Fruit fly (Drosophila melanogaster) whole organism, embryonic: ENCODE data around the gene CG15196.
A peak's percentile ranks its signal among the peaks of the same experiment; 100 is the strongest.

Source experiments
- Ada2b ChIP-seq: fragments of 200-800 bp; sonication (Bioruptor generic); IDR thresholded peaks from 2 replicates; pipeline ENCODE4 v1.3.6; 2022; ENCODE audit warnings: missing biosample characterization, missing genetic modification characterization
- Awh ChIP-seq: fragments of 200-800 bp; sonication (Bioruptor generic); IDR thresholded peaks from 2 replicates; pipeline ENCODE4, ENCODE4 v1.3.6; 2022; ENCODE audit warnings: missing biosample characterization, missing genetic modification characterization
- C15 ChIP-seq: fragments of 200-800 bp; sonication (Bioruptor generic); IDR thresholded peaks from 3 replicates; pipeline ENCODE4 v1.3.6; 2022; ENCODE audit warnings: missing biosample characterization, missing genetic modification characterization
- CG10147 ChIP-seq: fragments of 200-800 bp; sonication (Bioruptor generic); optimal IDR thresholded peaks from 2 replicates; lab custom pipeline; 2019; ENCODE audit warnings: missing biosample characterization, mild to moderate bottlenecking, missing genetic modification characterization, moderate library complexity
- CG10321 ChIP-seq: fragments of 200-800 bp; sonication (Bioruptor generic); IDR thresholded peaks from 2 replicates; pipeline ENCODE4 v1.3.6; 2022; ENCODE audit warnings: missing biosample characterization, missing genetic modification characterization
- CG11696 ChIP-seq: fragments of 200-800 bp; sonication (Bioruptor generic); IDR thresholded peaks from 2 replicates; pipeline ENCODE4 v1.3.6; 2022; ENCODE audit warnings: missing biosample characterization, missing genetic modification characterization
- CG12744 ChIP-seq: fragments of 200-800 bp; sonication (Bioruptor generic); optimal IDR thresholded peaks from 2 replicates; lab custom pipeline; 2016; ENCODE audit warnings: missing biosample characterization, missing genetic modification characterization
- CG14965 ChIP-seq: fragments of 200-800 bp; sonication (Bioruptor generic); optimal IDR thresholded peaks from 2 replicates; lab custom pipeline; 2016; ENCODE audit warnings: missing biosample characterization, missing genetic modification characterization, borderline replicate concordance
- CG15011 ChIP-seq: fragments of 200-800 bp; sonication (Bioruptor generic); optimal IDR thresholded peaks from 3 replicates; lab custom pipeline; 2018; ENCODE audit warnings: missing biosample characterization, mild to moderate bottlenecking, missing genetic modification characterization
- CG1529 ChIP-seq: fragments of 200-800 bp; sonication (Bioruptor generic); optimal IDR thresholded peaks from 3 replicates; lab custom pipeline; 2018; ENCODE audit warnings: missing biosample characterization, missing genetic modification characterization
- CG16813 ChIP-seq: fragments of 200-800 bp; sonication (Bioruptor generic); IDR thresholded peaks from 3 replicates; pipeline ENCODE4 v1.3.6; 2022; ENCODE audit warnings: missing biosample characterization, missing genetic modification characterization; ENCODE audit not compliant: partially characterized antibody
- CG17361 ChIP-seq: fragments of 200-800 bp; sonication (Bioruptor generic); IDR thresholded peaks from 3 replicates; pipeline ENCODE4 v1.3.6; 2022; ENCODE audit warnings: missing biosample characterization, missing genetic modification characterization
- CG18262 ChIP-seq: fragments of 200-800 bp; optimal IDR thresholded peaks from 3 replicates; lab custom pipeline; 2019; ENCODE audit warnings: missing biosample characterization, mild to moderate bottlenecking, missing genetic modification characterization, moderate library complexity
- CG18764 ChIP-seq: fragments of 200-800 bp; sonication (Bioruptor generic); optimal IDR thresholded peaks from 3 replicates; lab custom pipeline; 2016; ENCODE audit warnings: missing biosample characterization, missing genetic modification characterization
- CG2129 ChIP-seq: fragments of 200-800 bp; sonication (Bioruptor generic); IDR thresholded peaks from 2 replicates; pipeline ENCODE4 v1.3.6; 2022; ENCODE audit warnings: missing biosample characterization, missing genetic modification characterization; ENCODE audit not compliant: partially characterized antibody
- CG30431 ChIP-seq: fragments of 200-800 bp; sonication (Bioruptor generic); optimal IDR thresholded peaks from 2 replicates; lab custom pipeline; 2017; ENCODE audit warnings: missing biosample characterization, missing genetic modification characterization
- CG4820 ChIP-seq: fragments of 200-800 bp; sonication (Bioruptor generic); optimal IDR thresholded peaks from 3 replicates; lab custom pipeline; 2016; ENCODE audit warnings: missing biosample characterization, missing genetic modification characterization
- CG5245 ChIP-seq: fragments of 200-800 bp; sonication (Bioruptor generic); optimal IDR thresholded peaks from 3 replicates; lab custom pipeline; 2016; ENCODE audit warnings: missing biosample characterization, missing genetic modification characterization
- CG6272 ChIP-seq: fragments of 200-800 bp; sonication (Bioruptor generic); IDR thresholded peaks from 2 replicates; pipeline ENCODE4 v1.3.6; 2022; ENCODE audit warnings: missing biosample characterization, missing genetic modification characterization
- CG7271 ChIP-seq: fragments of 200-800 bp; sonication (Bioruptor generic); optimal IDR thresholded peaks from 2 replicates; lab custom pipeline; 2018; ENCODE audit warnings: missing biosample characterization, mild to moderate bottlenecking, missing genetic modification characterization, moderate library complexity
- CG8359 ChIP-seq: fragments of 200-800 bp; sonication (Bioruptor generic); optimal IDR thresholded peaks from 2 replicates; lab custom pipeline; 2017; ENCODE audit warnings: missing biosample characterization, mild to moderate bottlenecking, missing genetic modification characterization, borderline replicate concordance
- CG9609 ChIP-seq: fragments of 200-800 bp; sonication (Bioruptor generic); optimal IDR thresholded peaks from 3 replicates; lab custom pipeline; 2016; ENCODE audit warnings: missing biosample characterization, missing genetic modification characterization
- Camta ChIP-seq: fragments of 200-800 bp; sonication (Bioruptor generic); optimal IDR thresholded peaks from 2 replicates; lab custom pipeline; 2016; ENCODE audit warnings: missing biosample characterization, missing genetic modification characterization
- D ChIP-seq, 2 experiments: fragments of 200-800 bp in 1 of 2; fragments of >200 bp in 1 of 2; sonication (Bioruptor generic) in 1 of 2; optimal IDR thresholded peaks; 2 replicates in 1 of 2; 3 replicates in 1 of 2; lab custom pipeline; 2017; ENCODE audit warnings: mild to moderate bottlenecking in 1 of 2, missing biosample characterization in 1 of 2, missing genetic modification characterization in 1 of 2, missing genetic modification reagents in 1 of 2
- Dfd ChIP-seq, 2 experiments: fragments of >200 bp; optimal IDR thresholded peaks; 2 replicates each; lab custom pipeline; 2017; ENCODE audit warnings: missing biosample characterization in 2 of 2, missing genetic modification characterization in 2 of 2
- Dref ChIP-seq: fragments of 200-800 bp; sonication (Bioruptor generic); IDR thresholded peaks from 2 replicates; pipeline ENCODE4 v1.3.6; 2022; ENCODE audit warnings: missing biosample characterization, missing genetic modification characterization
- Drgx ChIP-seq: fragments of 200-800 bp; sonication (Bioruptor generic); IDR thresholded peaks from 2 replicates; pipeline ENCODE4 v1.3.6; 2022; ENCODE audit warnings: missing biosample characterization, missing genetic modification characterization
- ERR ChIP-seq: fragments of 200-800 bp; sonication (Bioruptor generic); optimal IDR thresholded peaks from 2 replicates; lab custom pipeline; 2016; ENCODE audit warnings: missing biosample characterization, missing genetic modification characterization
- Ets65A ChIP-seq: fragments of 200-800 bp; sonication (Bioruptor generic); peaks from one replicate; lab custom pipeline; 2016; ENCODE audit warnings: missing biosample characterization, missing genetic modification characterization
- Ets97D ChIP-seq: fragments of 200-800 bp; sonication (Bioruptor generic); optimal IDR thresholded peaks from 3 replicates; lab custom pipeline; 2016; ENCODE audit warnings: missing biosample characterization, missing genetic modification characterization
- Med ChIP-seq: fragments of 200-800 bp; sonication (Bioruptor generic); peaks from one replicate; lab custom pipeline; 2016; ENCODE audit warnings: missing biosample characterization, missing genetic modification characterization, mild to moderate bottlenecking, inconsistent platforms, moderate library complexity
- Myb ChIP-seq: fragments of 200-800 bp; sonication (Bioruptor generic); optimal IDR thresholded peaks from 2 replicates; lab custom pipeline; 2016; ENCODE audit warnings: missing biosample characterization, missing genetic modification characterization
- Nf-YA ChIP-seq: fragments of 200-800 bp; sonication (Bioruptor generic); IDR thresholded peaks from 2 replicates; pipeline ENCODE4 v1.3.6; 2022; ENCODE audit warnings: missing biosample characterization, missing genetic modification characterization
- Nf-YB ChIP-seq: fragments of 200-800 bp; sonication (Bioruptor generic); optimal IDR thresholded peaks from 3 replicates; lab custom pipeline; 2019; ENCODE audit warnings: missing biosample characterization, mild to moderate bottlenecking, missing genetic modification characterization, moderate library complexity
- Opbp ChIP-seq: fragments of 200-800 bp; sonication (Bioruptor generic); IDR thresholded peaks from 3 replicates; pipeline ENCODE4 v1.3.6; 2022; ENCODE audit warnings: missing biosample characterization, missing genetic modification characterization; ENCODE audit not compliant: partially characterized antibody
- Sox102F ChIP-seq: fragments of 200-800 bp; sonication (Bioruptor generic); optimal IDR thresholded peaks from 2 replicates; lab custom pipeline; 2018; ENCODE audit warnings: missing biosample characterization, mild to moderate bottlenecking, missing genetic modification characterization, moderate library complexity
- dan ChIP-seq: fragments of 200-800 bp; sonication (Bioruptor generic); IDR thresholded peaks from 2 replicates; pipeline ENCODE4 v1.3.6; 2022; ENCODE audit warnings: missing biosample characterization, missing genetic modification characterization
- disco-r ChIP-seq: fragments of 200-800 bp; sonication (Bioruptor generic); optimal IDR thresholded peaks from 2 replicates; lab custom pipeline; 2016; ENCODE audit warnings: missing biosample characterization, missing genetic modification characterization
- fd64A ChIP-seq: fragments of 200-800 bp; sonication (Bioruptor generic); optimal IDR thresholded peaks from 3 replicates; lab custom pipeline; 2018; ENCODE audit warnings: missing biosample characterization, mild to moderate bottlenecking, missing genetic modification characterization
- fd96Cb ChIP-seq: fragments of 200-800 bp; sonication (Bioruptor generic); optimal IDR thresholded peaks from 2 replicates; lab custom pipeline; 2018; ENCODE audit warnings: missing biosample characterization, mild to moderate bottlenecking, missing genetic modification characterization, moderate library complexity
- grau ChIP-seq: fragments of 200-800 bp; optimal IDR thresholded peaks from 3 replicates; lab custom pipeline; 2019; ENCODE audit warnings: missing biosample characterization, mild to moderate bottlenecking, missing genetic modification characterization, moderate library complexity
- jumu ChIP-seq: fragments of 200-800 bp; sonication (Bioruptor generic); optimal IDR thresholded peaks from 3 replicates; lab custom pipeline; 2016; ENCODE audit warnings: missing biosample characterization, missing genetic modification characterization
- nerfin-2 ChIP-seq: fragments of 200-800 bp; sonication (Bioruptor generic); IDR thresholded peaks from 2 replicates; pipeline ENCODE4 v1.3.6; 2022; ENCODE audit warnings: missing biosample characterization, missing genetic modification characterization; ENCODE audit not compliant: partially characterized antibody
- nom ChIP-seq: fragments of 200-800 bp; sonication (Bioruptor generic); optimal IDR thresholded peaks from 2 replicates; lab custom pipeline; 2017; ENCODE audit warnings: missing biosample characterization, missing genetic modification characterization, mild to moderate bottlenecking, moderate library complexity, missing genetic modification reagents
- peb ChIP-seq: fragments of 200-800 bp; sonication (Bioruptor generic); IDR thresholded peaks from 2 replicates; pipeline ENCODE4 v1.3.6; 2022; ENCODE audit warnings: missing biosample characterization, missing genetic modification characterization
- psq ChIP-seq: fragments of 200-800 bp; sonication (Bioruptor generic); optimal IDR thresholded peaks from 2 replicates; lab custom pipeline; 2017; ENCODE audit warnings: missing biosample characterization, missing genetic modification characterization
- sens ChIP-seq: fragments of 200-800 bp; sonication (Bioruptor generic); peaks from one replicate; lab custom pipeline; 2016; ENCODE audit warnings: missing biosample characterization, missing genetic modification characterization
- sima ChIP-seq: fragments of 200-800 bp; sonication (Bioruptor generic); optimal IDR thresholded peaks from 2 replicates; lab custom pipeline; 2016; ENCODE audit warnings: missing biosample characterization, missing genetic modification characterization
- tio ChIP-seq: fragments of 200-800 bp; sonication (Bioruptor generic); optimal IDR thresholded peaks from 2 replicates; lab custom pipeline; 2017; ENCODE audit warnings: missing biosample characterization, missing genetic modification characterization, inconsistent platforms
- trh ChIP-seq: fragments of 200-800 bp; sonication (Bioruptor generic); optimal IDR thresholded peaks from 2 replicates; lab custom pipeline; 2016; ENCODE audit warnings: missing biosample characterization, missing genetic modification characterization

The CG15196 gene

DNA sequence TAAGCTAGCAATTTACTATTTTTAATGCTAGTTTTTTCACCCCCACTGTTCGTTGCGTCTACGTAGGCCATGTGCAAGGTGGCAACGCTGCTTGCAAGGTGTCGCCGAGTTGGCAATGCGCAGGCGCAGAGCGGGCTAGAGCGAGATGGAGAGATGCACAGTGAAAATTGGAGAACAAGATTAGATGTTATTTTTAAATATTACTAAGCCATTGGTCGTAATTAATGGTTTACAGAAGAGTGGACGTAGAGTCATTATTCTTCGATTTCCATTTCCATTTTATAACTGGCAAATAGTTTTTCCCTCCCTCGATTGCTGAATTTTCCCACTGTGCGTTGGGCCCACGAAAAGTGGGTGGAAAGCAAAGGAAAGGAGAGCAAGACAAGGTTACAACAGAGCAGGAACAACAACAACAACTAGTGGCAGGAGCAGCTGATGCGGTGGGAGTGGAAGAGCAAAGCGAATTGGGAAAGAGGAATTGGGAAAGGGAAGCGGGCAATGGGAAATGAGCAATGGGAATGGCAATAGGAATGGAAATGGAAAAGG is 43.2 kb downstream of the CG15196 start:
- TF ChIP-seq dan (GFP tag; lab: Robert Waterston, UW) (no peak), CG16813 (GFP tag; lab: Robert Waterston, UW) (no peak), Camta (GFP tag; lab: Kevin White, UChicago) (peak; percentile 83), psq (GFP tag; lab: Kevin White, UChicago) (peak; percentile 78), Sox102F (peak; percentile 82), Nf-YA (GFP tag; lab: Robert Waterston, UW) (peak; percentile 52; the same call in 1 of the 2 replicates), CG9609 (GFP tag; lab: Kevin White, UChicago) (peak; percentile 55), sima (peak; percentile 43), disco-r (peak; percentile 62), nom (GFP tag; lab: Kevin White, UChicago) (peak; percentile 10), Drgx (peak; percentile 95), Myb (GFP tag; lab: Kevin White, UChicago) (peak; percentile 32), Opbp (GFP tag; lab: Robert Waterston, UW) (no peak), CG6272 (peak; percentile 79), Ada2b (GFP tag; lab: Robert Waterston, UW) (peak; percentile 86), CG15011 (GFP tag; lab: Kevin White, UChicago) (peak; percentile 13), CG18262 (tag; lab: Kevin White, UChicago) (peak; percentile 67), fd96Cb (tag; lab: Kevin White, UChicago) (peak; percentile 67), Ets65A (GFP tag; lab: Kevin White, UChicago) (peak; percentile 95), grau (tag; lab: Kevin White, UChicago) (peak; percentile 78), Dref (GFP tag; lab: Robert Waterston, UW) (no peak), sens (GFP tag; lab: Kevin White, UChicago) (peak; percentile 97), CG14965 (GFP tag; lab: Kevin White, UChicago) (no peak), ERR (GFP tag; lab: Kevin White, UChicago) (peak; percentile 55), Ets97D (GFP tag; lab: Kevin White, UChicago) (peak; percentile 57), CG8359 (GFP tag; lab: Kevin White, UChicago) (no peak), CG10321 (GFP tag; lab: Robert Waterston, UW) (peak; percentile 65; the same call in 1 of the 2 replicates), CG4820 (GFP tag; lab: Kevin White, UChicago) (peak; percentile 47), C15 (GFP tag; lab: Robert Waterston, UW) (peak; percentile 74; the same call in 2 of the 3 replicates), CG1529 (peak; percentile 35), CG17361 (GFP tag; lab: Robert Waterston, UW) (peak; percentile 69; the same call in 2 of the 3 replicates), trh (GFP tag; lab: Kevin White, UChicago) (peak; percentile 35), nerfin-2 (GFP tag; lab: Robert Waterston, UW) (no peak), CG30431 (GFP tag; lab: Kevin White, UChicago) (peak; percentile 66), CG18764 (GFP tag; lab: Kevin White, UChicago) (peak; percentile 43), CG7271 (no peak), Nf-YB (GFP tag; lab: Kevin White, UChicago) (peak; percentile 30), jumu (GFP tag; lab: Kevin White, UChicago) (peak; percentile 88), CG2129 (GFP tag; lab: Robert Waterston, UW) (no peak), Dfd (GFP tag; optimal IDR thresholded peaks at IDR 0.05; lab: Kevin White, UChicago) (no peak), CG10147 (GFP tag; lab: Kevin White, UChicago) (peak; percentile 56), Awh (GFP tag; lab: Robert Waterston, UW) (peak; percentile 86), CG11696 (GFP tag; lab: Robert Waterston, UW) (peak; percentile 77), D (optimal IDR thresholded peaks at IDR 0.05; lab: Kevin White, UChicago) (no peak), D (GFP tag; optimal IDR thresholded peaks at IDR 0.05; lab: Kevin White, UChicago) (peak; percentile 61), peb (peak; percentile 91), CG5245 (GFP tag; lab: Kevin White, UChicago) (no peak), CG12744 (GFP tag; lab: Kevin White, UChicago) (no peak), tio (GFP tag; lab: Kevin White, UChicago) (peak; percentile 26), fd64A (GFP tag; lab: Kevin White, UChicago) (peak; percentile 50), Med (GFP tag; lab: Kevin White, UChicago) (peak; percentile 96)
